Worm (Caenorhabditis elegans): ENCODE results near the gene fbxb-52.

fbxb-52 gene

ce11 chrII:1576030-1576429 is 25.6 kb upstream of the fbxb-52 start, which contains the start of gene K05F6.10:
K05F6.10 (minus strand) TSS chrII:1576130.
- TF ChIP-seq efl-1 (GFP tag; optimal IDR thresholded peaks at IDR 0.05): no peak
- no peak for TF ChIP-seq mes-4 (tag; optimal IDR thresholded peaks at IDR 0.05)
- TF ChIP-seq lin-26 (GFP tag; IDR thresholded peaks at IDR 0.05): no peak
- TF ChIP-seq zim-3 (tag; optimal IDR thresholded peaks at IDR 0.05): no peak
- no peak for TF ChIP-seq nhr-120 (GFP tag; IDR thresholded peaks at IDR 0.05)
- no peak for TF ChIP-seq F10E7.11 (tag; optimal IDR thresholded peaks at IDR 0.05)
- no peak for TF ChIP-seq dpl-1 (GFP tag; optimal IDR thresholded peaks at IDR 0.05)
- TF ChIP-seq hlh-12 (tag; optimal IDR thresholded peaks at IDR 0.05): no peak
- TF ChIP-seq ZK185.1 (tag; optimal IDR thresholded peaks at IDR 0.05; ENCODE audit: poor library complexity, severe bottlenecking): no peak
- TF ChIP-seq ceh-100 (GFP tag; IDR thresholded peaks at IDR 0.05): no peak
- no peak for TF ChIP-seq cebp-1 (GFP tag; IDR thresholded peaks at IDR 0.05)
- TF ChIP-seq cebp-1 (tag; optimal IDR thresholded peaks at IDR 0.05): no peak
- no peak for TF ChIP-seq B0019.2 (GFP tag; conservative IDR thresholded peaks at IDR 0.05)
- no peak for TF ChIP-seq somi-1 (GFP tag; optimal IDR thresholded peaks at IDR 0.05)
- no peak for TF ChIP-seq gei-17 (GFP tag; optimal IDR thresholded peaks at IDR 0.05)
- no peak for TF ChIP-seq athp-1 (tag; optimal IDR thresholded peaks at IDR 0.05)
- TF ChIP-seq mel-28 (tag; optimal IDR thresholded peaks at IDR 0.05; ENCODE audit: borderline replicate concordance): no peak
- no peak for TF ChIP-seq ceh-27 (GFP tag; optimal IDR thresholded peaks at IDR 0.05)
- no peak for TF ChIP-seq Y53G8AR.9 (GFP tag; conservative IDR thresholded peaks at IDR 0.05)

DNA sequence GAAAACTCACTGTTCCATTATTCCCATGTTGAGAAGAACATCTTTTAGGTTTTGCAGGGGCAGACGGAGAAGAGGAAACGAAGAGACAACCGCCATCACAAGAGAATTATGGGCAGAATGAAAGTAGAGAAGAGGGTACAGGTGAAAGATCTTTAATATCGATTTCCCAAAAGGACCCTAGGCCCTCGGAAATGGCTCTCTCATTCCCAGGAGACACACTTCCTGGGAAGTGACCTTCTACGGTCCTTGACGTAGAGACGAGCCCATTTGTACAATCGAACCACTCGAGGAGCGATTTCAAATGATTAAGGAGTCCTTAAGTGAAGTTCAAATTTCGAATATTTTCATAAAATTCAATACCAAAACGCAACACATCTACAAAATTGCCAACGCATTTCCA is 20.6 kb upstream of the fbxb-52 start, which contains the start of gene fbxb-46:
Gene fbxb-46 (minus strand): TSS at position 101 of the 400 bp plus-strand sequence.
- TF ChIP-seq repo-1 (tag; optimal IDR thresholded peaks at IDR 0.05): no peak
- no peak for TF ChIP-seq nfya-2 (GFP tag; IDR thresholded peaks at IDR 0.05)
- TF ChIP-seq egl-44 (GFP tag; IDR thresholded peaks at IDR 0.05): no peak
- TF ChIP-seq madf-6 (GFP tag; IDR thresholded peaks at IDR 0.05): no peak
- TF ChIP-seq ceh-40 (GFP tag; IDR thresholded peaks at IDR 0.05): no peak
- no peak for TF ChIP-seq nfyb-1 (GFP tag; IDR thresholded peaks at IDR 0.05)
- TF ChIP-seq ztf-22 (GFP tag; optimal IDR thresholded peaks at IDR 0.05): no peak
- TF ChIP-seq ceh-79 (tag; optimal IDR thresholded peaks at IDR 0.05): no peak
- TF ChIP-seq Y95B8A.8 (GFP tag; IDR thresholded peaks at IDR 0.05): no peak
- no peak for TF ChIP-seq nfya-1 (tag; optimal IDR thresholded peaks at IDR 0.05; ENCODE audit: borderline replicate concordance, insufficient read depth)
- TF ChIP-seq T07F8.4 (tag; optimal IDR thresholded peaks at IDR 0.05): no peak
- TF ChIP-seq unc-62 (GFP tag; optimal IDR thresholded peaks at IDR 0.05): no peak
- TF ChIP-seq hrde-1 (tag; optimal IDR thresholded peaks at IDR 0.05; ENCODE audit: borderline replicate concordance): no peak
- no peak for TF ChIP-seq snpc-3.4 (tag; optimal IDR thresholded peaks at IDR 0.05)
- no peak for TF ChIP-seq attf-3 (GFP tag; conservative IDR thresholded peaks at IDR 0.05)
- no peak for TF ChIP-seq die-1 (tag; optimal IDR thresholded peaks at IDR 0.05)
- no peak for TF ChIP-seq C06A6.2 (GFP tag; conservative IDR thresholded peaks at IDR 0.05)
- TF ChIP-seq zfh-2 (GFP tag; conservative IDR thresholded peaks at IDR 0.05): no peak
- TF ChIP-seq B0019.2 (GFP tag; conservative IDR thresholded peaks at IDR 0.05): no peak
- no peak for TF ChIP-seq bed-1 (GFP tag; IDR thresholded peaks at IDR 0.05)

DNA sequence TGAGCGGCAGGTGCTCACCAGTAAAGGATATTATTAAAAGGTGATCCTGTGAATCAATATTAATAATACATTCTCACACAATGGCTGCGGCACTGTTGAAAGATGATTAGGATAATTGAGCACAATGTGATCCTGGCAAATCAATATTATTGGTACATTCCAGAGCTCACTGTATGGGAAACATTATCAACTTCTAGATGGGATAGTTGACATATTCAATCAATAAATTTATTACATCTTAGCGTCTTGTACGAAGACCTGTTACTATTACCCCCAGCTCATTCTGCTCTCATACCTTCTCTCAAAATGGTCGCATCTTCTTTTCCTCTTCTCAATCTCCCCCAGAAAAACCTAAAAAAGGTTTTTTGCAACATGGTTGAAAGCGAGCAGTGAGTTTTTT is 17.8 kb upstream of the fbxb-52 start, which contains the start of gene fbxb-49:
Gene fbxb-49 (plus strand): TSS at position 301 of the 400 bp plus-strand sequence.
- TF ChIP-seq ceh-58 (GFP tag; IDR thresholded peaks at IDR 0.05) (no peak), ekl-4 (GFP tag; IDR thresholded peaks at IDR 0.05) (no peak), Y79H2A.3 (GFP tag; conservative IDR thresholded peaks at IDR 0.05) (no peak), lin-40 (tag; optimal IDR thresholded peaks at IDR 0.05) (no peak), ZK185.1 (tag; optimal IDR thresholded peaks at IDR 0.05; ENCODE audit: poor library complexity, severe bottlenecking) (no peak), nhr-27 (tag; optimal IDR thresholded peaks at IDR 0.05) (no peak), dpff-1 (tag; optimal IDR thresholded peaks at IDR 0.05) (no peak), F39B2.1 (GFP tag; IDR thresholded peaks at IDR 0.05) (no peak), lsl-1 (GFP tag; optimal IDR thresholded peaks at IDR 0.05) (no peak), tbp1 (GFP tag; optimal IDR thresholded peaks at IDR 0.05) (no peak), hmg-20 (GFP tag; IDR thresholded peaks at IDR 0.05) (no peak), dpl-1 (GFP tag; optimal IDR thresholded peaks at IDR 0.05) (no peak), F22D6.2 (tag; optimal IDR thresholded peaks at IDR 0.05) (no peak)
